Worm (Caenorhabditis elegans): ENCODE results near the gene lip-1.
"Not testable (repeated sequence)": the region's sequence is repeated elsewhere in the genome, so short reads cannot be mapped to it uniquely, and the experiment has no call there.

ce11 chrIV:6827477-6827876, 15.3 kb upstream of the lip-1 start, which contains the start of gene H20E11.2:
- not testable (repeated sequence) for TF ChIP-seq ztf-11 (tag; optimal IDR thresholded peaks at IDR 0.05); R02D3.7 (tag; optimal IDR thresholded peaks at IDR 0.05); ceh-20 (GFP tag; IDR thresholded peaks at IDR 0.05); daf-12 (tag; optimal IDR thresholded peaks at IDR 0.05); spr-1 (tag; optimal IDR thresholded peaks at IDR 0.05); dpl-1 (GFP tag; optimal IDR thresholded peaks at IDR 0.05); mdl-1 (tag; optimal IDR thresholded peaks at IDR 0.05); Y5F2A.4 (GFP tag; optimal IDR thresholded peaks at IDR 0.05); rbr-2 (tag; optimal IDR thresholded peaks at IDR 0.05); pha-4 (GFP tag; IDR thresholded peaks at IDR 0.05); pha-4 (tag; optimal IDR thresholded peaks at IDR 0.05); fkh-10 (GFP tag; optimal IDR thresholded peaks at IDR 0.05); attf-4 (tag; optimal IDR thresholded peaks at IDR 0.05); dve-1 (tag; optimal IDR thresholded peaks at IDR 0.05; ENCODE audit: insufficient read depth)
